Worm (Caenorhabditis elegans): ENCODE results near the gene mrpl-22.

Gene mrpl-22

ce11 chrIII:10634034-10634433 is 18.8 kb downstream of the mrpl-22 start:
- no peak for TF ChIP-seq ceh-83 (GFP tag; optimal IDR thresholded peaks at IDR 0.05)
- peak; percentile 16 for TF ChIP-seq bed-3 (GFP tag; optimal IDR thresholded peaks at IDR 0.05)
- peak; percentile 77 for TF ChIP-seq nhr-2 (tag; optimal IDR thresholded peaks at IDR 0.05)
- no peak for TF ChIP-seq elt-3 (tag; optimal IDR thresholded peaks at IDR 0.05)
- peak; percentile 38 for TF ChIP-seq hlh-1 (tag; optimal IDR thresholded peaks at IDR 0.05)
- peak; percentile 50 for TF ChIP-seq flh-1 (GFP tag; optimal IDR thresholded peaks at IDR 0.05)
- no peak for TF ChIP-seq unc-39 (tag; optimal IDR thresholded peaks at IDR 0.05)
- TF ChIP-seq mls-2 (tag; optimal IDR thresholded peaks at IDR 0.05) = no peak
- TF ChIP-seq lin-13 (tag; optimal IDR thresholded peaks at IDR 0.05) = peak; percentile 22
- TF ChIP-seq mep-1 (tag; optimal IDR thresholded peaks at IDR 0.05) = peak; percentile 68
- TF ChIP-seq mab-5 (tag; optimal IDR thresholded peaks at IDR 0.05) = no peak
- TF ChIP-seq unc-120 (tag; optimal IDR thresholded peaks at IDR 0.05; ENCODE audit: poor library complexity, severe bottlenecking) = peak; percentile 35
- TF ChIP-seq sptf-1 (tag; optimal IDR thresholded peaks at IDR 0.05) = peak; percentile 77
- TF ChIP-seq pha-4 (tag; optimal IDR thresholded peaks at IDR 0.05) = peak; percentile 47
- TF ChIP-seq unc-62 (GFP tag; optimal IDR thresholded peaks at IDR 0.05) = peak; percentile 16
- no peak for TF ChIP-seq zip-8 (tag; optimal IDR thresholded peaks at IDR 0.05)
- peak; percentile 55 for TF ChIP-seq lsy-2 (tag; optimal IDR thresholded peaks at IDR 0.05)
- peak; percentile 33 for TF ChIP-seq M03D4.4 (tag; optimal IDR thresholded peaks at IDR 0.05)
- peak; percentile 52 for TF ChIP-seq drap-1 (GFP tag; optimal IDR thresholded peaks at IDR 0.05)
- peak; percentile 56 for TF ChIP-seq nhr-237 (tag; optimal IDR thresholded peaks at IDR 0.05)
- TF ChIP-seq ces-1 (GFP tag; optimal IDR thresholded peaks at IDR 0.05) = peak; percentile 69

ce11 chrIII:10634576-10634975 is 19.3 kb downstream of the mrpl-22 start:
- TF ChIP-seq nhr-237 (tag; optimal IDR thresholded peaks at IDR 0.05) = no peak
- no peak for TF ChIP-seq elt-1 (tag; optimal IDR thresholded peaks at IDR 0.05; ENCODE audit: borderline replicate concordance, insufficient read depth)

- TF ChIP-seq elt-1 (tag; optimal IDR thresholded peaks at IDR 0.05; ENCODE audit: borderline replicate concordance, insufficient read depth) (no peak), blmp-1 (tag; optimal IDR thresholded peaks at IDR 0.05) (no peak), hlh-1 (tag; optimal IDR thresholded peaks at IDR 0.05) (no peak), unc-62 (GFP tag; optimal IDR thresholded peaks at IDR 0.05) (no peak), lin-13 (tag; optimal IDR thresholded peaks at IDR 0.05) (no peak), M03D4.4 (tag; optimal IDR thresholded peaks at IDR 0.05) (no peak), unc-39 (tag; optimal IDR thresholded peaks at IDR 0.05) (no peak), sptf-1 (tag; optimal IDR thresholded peaks at IDR 0.05) (no peak), elt-3 (tag; optimal IDR thresholded peaks at IDR 0.05) (no peak), nhr-76 (tag; optimal IDR thresholded peaks at IDR 0.05) (no peak), nhr-237 (tag; optimal IDR thresholded peaks at IDR 0.05) (no peak), ztf-11 (tag; optimal IDR thresholded peaks at IDR 0.05) (no peak)
Measured at ce11 chrIII:10636493-10637031, 21.3 kb downstream of the mrpl-22 start.

ce11 chrIII:10637933-10638332 is 22.7 kb downstream of the mrpl-22 start:
- no peak for TF ChIP-seq elt-1 (tag; optimal IDR thresholded peaks at IDR 0.05; ENCODE audit: borderline replicate concordance, insufficient read depth)
- no peak for TF ChIP-seq bed-3 (GFP tag; optimal IDR thresholded peaks at IDR 0.05)
- no peak for TF ChIP-seq nhr-237 (tag; optimal IDR thresholded peaks at IDR 0.05)
- no peak for TF ChIP-seq ham-2 (GFP tag; optimal IDR thresholded peaks at IDR 0.05)
- TF ChIP-seq elt-3 (tag; optimal IDR thresholded peaks at IDR 0.05) = no peak
- no peak for TF ChIP-seq ceh-39 (tag; optimal IDR thresholded peaks at IDR 0.05)
- no peak for TF ChIP-seq ces-1 (GFP tag; optimal IDR thresholded peaks at IDR 0.05)
- TF ChIP-seq cnd-1 (tag; optimal IDR thresholded peaks at IDR 0.05) = no peak
- no peak for TF ChIP-seq flh-1 (GFP tag; optimal IDR thresholded peaks at IDR 0.05)
- TF ChIP-seq sem-2 (GFP tag; optimal IDR thresholded peaks at IDR 0.05) = no peak
- TF ChIP-seq sptf-1 (tag; optimal IDR thresholded peaks at IDR 0.05) = no peak
- TF ChIP-seq lsy-2 (tag; optimal IDR thresholded peaks at IDR 0.05) = no peak
- TF ChIP-seq pha-4 (tag; optimal IDR thresholded peaks at IDR 0.05) = no peak

- no peak for TF ChIP-seq mep-1 (tag; optimal IDR thresholded peaks at IDR 0.05)
- no peak for TF ChIP-seq sptf-1 (tag; optimal IDR thresholded peaks at IDR 0.05)
- no peak for TF ChIP-seq elt-3 (tag; optimal IDR thresholded peaks at IDR 0.05)
- TF ChIP-seq snpc-4 (tag; optimal IDR thresholded peaks at IDR 0.05) = no peak
- TF ChIP-seq unc-120 (tag; optimal IDR thresholded peaks at IDR 0.05; ENCODE audit: poor library complexity, severe bottlenecking) = no peak
- no peak for TF ChIP-seq elt-1 (tag; optimal IDR thresholded peaks at IDR 0.05; ENCODE audit: borderline replicate concordance, insufficient read depth)
- TF ChIP-seq lin-32 (GFP tag; optimal IDR thresholded peaks at IDR 0.05) = no peak
- TF ChIP-seq zip-8 (tag; optimal IDR thresholded peaks at IDR 0.05) = no peak
- no peak for TF ChIP-seq lin-13 (tag; optimal IDR thresholded peaks at IDR 0.05)
- TF ChIP-seq mls-2 (tag; optimal IDR thresholded peaks at IDR 0.05) = no peak
- TF ChIP-seq bed-3 (GFP tag; optimal IDR thresholded peaks at IDR 0.05) = no peak
- no peak for TF ChIP-seq blmp-1 (tag; optimal IDR thresholded peaks at IDR 0.05)
- TF ChIP-seq ceh-83 (GFP tag; optimal IDR thresholded peaks at IDR 0.05) = no peak
- no peak for TF ChIP-seq nhr-12 (tag; optimal IDR thresholded peaks at IDR 0.05)
- TF ChIP-seq ceh-39 (tag; optimal IDR thresholded peaks at IDR 0.05) = no peak
- no peak for TF ChIP-seq unc-62 (GFP tag; optimal IDR thresholded peaks at IDR 0.05)
- TF ChIP-seq flh-1 (GFP tag; optimal IDR thresholded peaks at IDR 0.05) = no peak
Measured at ce11 chrIII:10638339-10639021, 23.2 kb downstream of the mrpl-22 start, which contains the start of gene Y39A1A.27. TSS of gene Y39A1A.27 (plus strand) at chrIII:10638971.
